Worm (Caenorhabditis elegans) whole organism, L4/young adult: Measurements from ENCODE around the gene W04G3.12.
A peak's percentile ranks its signal among the peaks of the same experiment; 100 is the strongest.

Experiments
- W03F9.2 ChIP-seq: fragments of 150-350 bp; optimal IDR thresholded peaks from 2 replicates; lab custom pipeline; 2014; ENCODE audit warnings: missing biosample characterization, missing genetic modification characterization
- him-1 ChIP-seq: sonication (generic microtip); optimal IDR thresholded peaks from 2 replicates; lab custom pipeline; 2016; ENCODE audit warnings: missing genotype, missing genetic modification reagents, missing genetic modification characterization, missing compliant biosample characterization

- TF ChIP-seq him-1 (tag; lab: Kevin White, UChicago) (peak; percentile 100), W03F9.2 (tag; lab: Kevin White, UChicago) (peak; percentile 98)
These were observed 17.5 kb upstream of the W04G3.12 start for ce11 chrX:11093985-11094593.
